Fruit fly (Drosophila melanogaster): Measurements from ENCODE around the gene nbs.

nbs gene

DNA sequence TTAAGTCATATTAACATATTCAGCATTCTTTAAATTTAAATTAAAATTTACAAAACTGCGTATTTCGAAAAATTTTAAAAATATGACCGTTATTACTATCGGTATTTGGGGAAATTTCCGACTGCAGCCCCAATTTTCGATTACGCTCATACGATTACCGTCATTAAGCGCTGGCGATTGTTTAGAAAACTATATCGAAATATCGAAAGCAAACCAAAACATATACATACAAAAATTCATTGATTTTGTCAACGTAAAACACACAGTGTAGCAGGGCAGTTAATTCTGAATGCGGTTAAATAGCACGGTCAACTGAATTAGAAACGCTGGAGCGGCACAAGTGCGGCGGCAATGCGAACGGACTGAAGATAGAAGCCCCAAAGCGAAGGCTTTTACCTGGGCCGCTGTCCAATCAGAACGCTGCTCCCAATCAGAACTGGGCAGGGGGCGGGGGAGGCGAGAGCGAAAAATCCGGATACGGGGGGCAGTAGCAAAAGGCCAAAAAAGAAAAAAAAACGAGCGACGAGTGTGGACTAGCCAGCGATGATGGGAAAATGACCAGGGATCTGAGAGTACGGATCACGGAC lies 18.7 kb downstream of the nbs start, which contains the start of gene CG16711:
Gene CG16711, plus strand, starts transcription at position 170 of the 587 bp plus-strand sequence.
- no peak for TF ChIP-seq Mnt (GFP tag; optimal IDR thresholded peaks at IDR 0.05)
- TF ChIP-seq CG1620 (GFP tag; optimal IDR thresholded peaks at IDR 0.05) = no peak
- TF ChIP-seq cic (GFP tag; optimal IDR thresholded peaks at IDR 0.05) = peak; percentile 40
- TF ChIP-seq pad (GFP tag; optimal IDR thresholded peaks at IDR 0.05) = peak; percentile 14
- TF ChIP-seq bab1 (GFP tag; optimal IDR thresholded peaks at IDR 0.05) = peak; percentile 46

dm6 chr3L:9703495-9703894 lies 19.5 kb downstream of the nbs start, which contains the start of gene CG6761:
CG6761 (minus strand) TSS chr3L:9703595.
- TF ChIP-seq toe (GFP tag; optimal IDR thresholded peaks at IDR 0.05) = no peak
- TF ChIP-seq CG5204 (GFP tag; optimal IDR thresholded peaks at IDR 0.05) = no peak
- no peak for TF ChIP-seq cic (GFP tag; optimal IDR thresholded peaks at IDR 0.05)
- TF ChIP-seq Mnt (GFP tag; optimal IDR thresholded peaks at IDR 0.05) = no peak
- TF ChIP-seq bab1 (GFP tag; optimal IDR thresholded peaks at IDR 0.05) = no peak
- no peak for TF ChIP-seq ovo (GFP tag; optimal IDR thresholded peaks at IDR 0.05)
- TF ChIP-seq tj (GFP tag; optimal IDR thresholded peaks at IDR 0.05) = no peak
- no peak for TF ChIP-seq Crg-1 (GFP tag; optimal IDR thresholded peaks at IDR 0.05)
- no peak for TF ChIP-seq cnc (optimal IDR thresholded peaks at IDR 0.05)

- TF ChIP-seq Mnt (GFP tag; optimal IDR thresholded peaks at IDR 0.05) = peak; percentile 61
- peak; percentile 55 for TF ChIP-seq CG14711 (tag; optimal IDR thresholded peaks at IDR 0.05)
- TF ChIP-seq CG12768 (GFP tag; optimal IDR thresholded peaks at IDR 0.05) = peak; percentile 24
- TF ChIP-seq pad (GFP tag; optimal IDR thresholded peaks at IDR 0.05) = peak; percentile 43
- peak; percentile 28 for TF ChIP-seq bab1 (GFP tag; optimal IDR thresholded peaks at IDR 0.05)
- peak; percentile 48 for TF ChIP-seq CG1620 (GFP tag; optimal IDR thresholded peaks at IDR 0.05)
- no peak for TF ChIP-seq cnc (optimal IDR thresholded peaks at IDR 0.05)
- TF ChIP-seq tj (GFP tag; optimal IDR thresholded peaks at IDR 0.05) = peak; percentile 57
- TF ChIP-seq CG5204 (GFP tag; optimal IDR thresholded peaks at IDR 0.05) = no peak
- TF ChIP-seq Crg-1 (GFP tag; optimal IDR thresholded peaks at IDR 0.05) = no peak
- no peak for TF ChIP-seq toe (GFP tag; optimal IDR thresholded peaks at IDR 0.05)
- TF ChIP-seq ovo (GFP tag; optimal IDR thresholded peaks at IDR 0.05) = peak; percentile 36
- no peak for TF ChIP-seq Clk (GFP tag; optimal IDR thresholded peaks at IDR 0.05)
- TF ChIP-seq cic (GFP tag; optimal IDR thresholded peaks at IDR 0.05) = peak; percentile 40
- no peak for TF ChIP-seq CG7045 (GFP tag; optimal IDR thresholded peaks at IDR 0.05)
- TF ChIP-seq Hr96 (GFP tag; optimal IDR thresholded peaks at IDR 0.05) = peak; percentile 30
- peak; percentile 35 for TF ChIP-seq CG7101 (tag; optimal IDR thresholded peaks at IDR 0.05)
- no peak for TF ChIP-seq CG33017 (tag; optimal IDR thresholded peaks at IDR 0.05)
- TF ChIP-seq kay (GFP tag; ENCODE audit: borderline replicate concordance) = no peak
- peak; percentile 68 for TF ChIP-seq CG11617 (GFP tag; optimal IDR thresholded peaks at IDR 0.05)
Measured at dm6 chr3L:9698193-9698642, 24.8 kb downstream of the nbs start, which contains the start of gene Ubc4. Ubc4 (plus strand) TSS chr3L:9698336.

dm6 chr3L:9697527-9697883 lies 25.5 kb downstream of the nbs start:
- TF ChIP-seq ovo (GFP tag; optimal IDR thresholded peaks at IDR 0.05) (no peak), CG33017 (tag; optimal IDR thresholded peaks at IDR 0.05) (no peak), Mnt (GFP tag; optimal IDR thresholded peaks at IDR 0.05) (no peak)

DNA sequence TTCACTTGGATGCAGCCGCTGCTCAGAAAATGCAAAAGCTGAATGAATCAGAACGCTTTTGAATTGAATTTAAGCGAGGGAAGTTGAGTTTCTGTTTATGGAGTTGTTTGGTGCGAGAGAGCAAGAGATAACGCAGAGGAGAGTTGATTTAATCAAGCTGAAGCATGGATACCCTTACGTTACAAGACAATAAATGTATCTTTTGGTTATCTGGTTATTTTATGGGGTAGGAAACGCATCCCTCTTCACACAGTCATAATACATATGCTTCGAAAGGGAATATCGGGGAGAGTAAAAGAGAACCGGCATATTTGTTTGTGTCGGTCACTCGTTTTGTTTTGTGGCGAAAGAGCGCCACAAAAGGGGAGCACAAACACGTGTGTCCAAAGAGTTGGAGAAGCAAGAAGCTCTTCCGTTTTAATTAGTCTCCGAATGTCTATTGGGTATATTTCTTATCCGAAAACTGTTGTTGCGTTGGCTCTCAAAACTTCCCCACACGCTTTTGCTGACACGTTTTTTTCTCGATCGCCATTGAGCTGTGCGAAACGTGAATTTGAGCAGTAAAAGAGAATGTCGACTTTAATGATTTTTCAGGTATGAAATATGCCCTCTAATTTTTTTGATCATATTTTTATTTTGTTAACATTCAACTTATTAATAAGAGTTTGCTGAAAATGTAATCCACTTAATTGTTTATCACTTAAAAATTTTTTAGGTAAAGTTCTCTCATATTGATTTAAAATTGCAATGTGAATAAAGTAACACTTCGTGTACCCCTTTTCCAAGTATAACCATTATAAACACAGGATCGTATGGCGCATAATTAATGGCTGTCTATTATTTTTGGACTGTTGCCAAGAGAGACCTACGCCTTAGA lies 26.1 kb downstream of the nbs start, which contains the start of gene Prps:
Gene Prps, minus strand, starts transcription at position 51 of the 877 bp plus-strand sequence.
- TF ChIP-seq toe (GFP tag; optimal IDR thresholded peaks at IDR 0.05) (no peak), Clk (GFP tag; optimal IDR thresholded peaks at IDR 0.05) (no peak), Mnt (GFP tag; optimal IDR thresholded peaks at IDR 0.05) (peak; percentile 48), bab1 (GFP tag; optimal IDR thresholded peaks at IDR 0.05) (peak; percentile 80), CG5204 (GFP tag; optimal IDR thresholded peaks at IDR 0.05) (no peak), cnc (optimal IDR thresholded peaks at IDR 0.05) (no peak), tj (GFP tag; optimal IDR thresholded peaks at IDR 0.05) (peak; percentile 96), pad (GFP tag; optimal IDR thresholded peaks at IDR 0.05) (peak; percentile 97), CG7045 (GFP tag; optimal IDR thresholded peaks at IDR 0.05) (peak; percentile 51), kay (GFP tag; ENCODE audit: borderline replicate concordance) (peak; percentile 69), Crg-1 (GFP tag; optimal IDR thresholded peaks at IDR 0.05) (peak; percentile 16), CG1620 (GFP tag; optimal IDR thresholded peaks at IDR 0.05) (no peak), CG33017 (tag; optimal IDR thresholded peaks at IDR 0.05) (peak; percentile 74), CG11617 (GFP tag; optimal IDR thresholded peaks at IDR 0.05) (no peak), CG12768 (GFP tag; optimal IDR thresholded peaks at IDR 0.05) (peak; percentile 56), Hr96 (GFP tag; optimal IDR thresholded peaks at IDR 0.05) (peak; percentile 10), CG7101 (tag; optimal IDR thresholded peaks at IDR 0.05) (peak; percentile 45), cic (GFP tag; optimal IDR thresholded peaks at IDR 0.05) (peak; percentile 87), CG14711 (tag; optimal IDR thresholded peaks at IDR 0.05) (peak; percentile 47)

DNA sequence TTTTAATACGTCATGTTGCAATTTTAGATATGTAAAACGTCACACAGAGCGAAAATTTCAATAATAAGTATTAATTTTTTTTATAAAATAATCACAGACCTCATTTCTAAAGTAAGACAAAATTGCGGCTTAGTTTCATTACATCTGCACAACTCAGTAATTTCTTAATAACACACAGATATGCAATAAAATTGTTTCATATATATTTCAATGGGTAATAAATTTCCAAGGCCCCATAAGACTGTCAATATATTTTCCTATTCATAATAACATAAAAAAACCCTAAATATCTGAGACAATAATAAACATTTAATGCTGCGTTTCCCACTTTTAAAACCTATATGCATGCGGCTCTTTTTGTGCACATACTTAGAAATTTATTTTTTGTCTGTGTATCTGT lies 27.3 kb downstream of the nbs start:
- peak; percentile 66 for TF ChIP-seq kay (GFP tag; ENCODE audit: borderline replicate concordance)
- no peak for TF ChIP-seq toe (GFP tag; optimal IDR thresholded peaks at IDR 0.05)
- TF ChIP-seq CG11617 (GFP tag; optimal IDR thresholded peaks at IDR 0.05) = no peak
- no peak for TF ChIP-seq CG5204 (GFP tag; optimal IDR thresholded peaks at IDR 0.05)

All from whole organism, adult.